Fruit fly (Drosophila melanogaster) whole organism, embryonic: ENCODE data around the gene Nup93-1.
A peak's percentile ranks its signal among the peaks of the same experiment; 100 is the strongest.

Experiments used
- CG12236 ChIP-seq: fragments of 200-800 bp; sonication (Bioruptor generic); optimal IDR thresholded peaks from 2 replicates; lab custom pipeline; 2016; ENCODE audit warnings: missing biosample characterization, missing genetic modification characterization
- CG18262 ChIP-seq: fragments of 200-800 bp; optimal IDR thresholded peaks from 3 replicates; lab custom pipeline; 2019; ENCODE audit warnings: missing biosample characterization, mild to moderate bottlenecking, missing genetic modification characterization, moderate library complexity
- CG34224 ChIP-seq: fragments of 200-800 bp; sonication (Bioruptor generic); IDR thresholded peaks from 3 replicates; pipeline ENCODE4 v1.3.6; 2022; ENCODE audit warnings: missing biosample characterization, missing genetic modification characterization; ENCODE audit not compliant: partially characterized antibody
- CG7987 ChIP-seq: fragments of 200-800 bp; sonication (Bioruptor generic); optimal IDR thresholded peaks from 2 replicates; lab custom pipeline; 2018; ENCODE audit warnings: missing biosample characterization, mild to moderate bottlenecking, missing genetic modification characterization, moderate library complexity
- CHES-1-like ChIP-seq: fragments of 200-800 bp; sonication (Bioruptor generic); optimal IDR thresholded peaks from 2 replicates; lab custom pipeline; 2016; ENCODE audit warnings: missing biosample characterization, missing genetic modification characterization
- Poxn ChIP-seq: fragments of 200-800 bp; sonication (Bioruptor generic); IDR thresholded peaks from 2 replicates; pipeline ENCODE4 v1.3.6; 2022; ENCODE audit warnings: missing biosample characterization, missing genetic modification characterization
- Tbp ChIP-seq: fragments of >200 bp; optimal IDR thresholded peaks from 2 replicates; lab custom pipeline; 2018; ENCODE audit warnings: missing biosample characterization, missing genetic modification characterization
- bsh ChIP-seq, 2 experiments: fragments of 200-800 bp; sonication (Bioruptor generic); optimal IDR thresholded peaks; 2 replicates each; lab custom pipeline; 2017 to 2018; ENCODE audit warnings: mild to moderate bottlenecking in 2 of 2, missing biosample characterization in 2 of 2, missing genetic modification characterization in 2 of 2, moderate library complexity in 1 of 2
- corto ChIP-seq: fragments of 200-800 bp; sonication (Bioruptor generic); optimal IDR thresholded peaks from 2 replicates; lab custom pipeline; 2016; ENCODE audit warnings: missing biosample characterization, mild to moderate bottlenecking, missing genetic modification characterization, moderate library complexity
- shn ChIP-seq: fragments of 200-800 bp; sonication (Bioruptor generic); optimal IDR thresholded peaks from 3 replicates; lab custom pipeline; 2016; ENCODE audit warnings: missing biosample characterization, missing genetic modification characterization
- vfl ChIP-seq: fragments of 200-800 bp; sonication (Bioruptor generic); optimal IDR thresholded peaks from 2 replicates; lab custom pipeline; 2016; ENCODE audit warnings: missing biosample characterization, missing genetic modification characterization

DNA sequence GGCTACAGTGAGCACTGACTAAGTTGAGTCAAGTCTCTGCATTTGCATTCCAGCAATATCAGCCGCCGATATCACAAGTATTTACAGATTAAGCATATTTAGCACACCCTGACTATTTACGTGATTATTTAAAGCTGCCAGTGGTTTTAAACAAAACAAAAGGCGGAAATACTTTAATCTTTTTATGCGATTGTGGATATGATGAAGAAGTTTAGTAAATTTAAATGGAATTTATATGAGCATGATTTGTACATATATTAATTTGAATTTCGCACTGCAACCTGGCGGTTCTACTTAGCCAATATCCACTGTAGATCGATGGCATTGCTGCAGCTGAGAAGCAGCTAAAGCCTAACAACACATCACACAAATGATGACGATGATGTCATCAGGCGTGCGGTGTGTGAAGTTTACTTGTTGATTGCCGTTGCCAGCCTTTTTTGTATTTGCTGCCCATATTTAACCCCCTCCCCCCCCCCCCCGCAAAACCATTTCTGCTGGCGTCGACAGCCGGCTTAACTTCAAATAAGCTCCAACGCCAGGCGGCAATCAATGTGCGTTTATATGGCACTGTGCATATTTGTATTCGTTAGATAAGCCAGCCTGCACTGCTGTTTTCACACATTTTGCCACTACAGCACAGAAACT, 7.0 kb upstream of the Nup93-1 start:
- TF ChIP-seq corto (GFP tag; lab: Kevin White, UChicago) (no peak), CG12236 (GFP tag; lab: Kevin White, UChicago) (peak; percentile 25), CG34224 (GFP tag; lab: Robert Waterston, UW) (no peak), shn (GFP tag; lab: Kevin White, UChicago) (no peak), vfl (no peak), Tbp (no peak), CG7987 (no peak), CHES-1-like (GFP tag; lab: Kevin White, UChicago) (peak; percentile 38), Poxn (GFP tag; lab: Robert Waterston, UW) (no peak), bsh (GFP tag; optimal IDR thresholded peaks at IDR 0.05; lab: Kevin White, UChicago) (peak; percentile 50 to 69), CG18262 (tag; lab: Kevin White, UChicago) (peak; percentile 71)
